Worm (Caenorhabditis elegans) whole organism, young adult: ENCODE measurements around the gene Y45G5AM.3.

Source experiments
- B0019.2 ChIP-seq: fragments of 200-800 bp; sonication (Bioruptor generic); conservative IDR thresholded peaks from 2 replicates; pipeline ENCODE4 v1.3.6; 2022; ENCODE audit warnings: missing genetic modification reagents, missing genetic modification characterization, missing compliant biosample characterization
- B0035.1 ChIP-seq: sonication (generic microtip); optimal IDR thresholded peaks from 2 replicates; lab custom pipeline; 2016; ENCODE audit warnings: missing genetic modification characterization, mild to moderate bottlenecking, missing compliant biosample characterization, missing genotype, missing genetic modification reagents
- C06A6.2 ChIP-seq: fragments of 200-800 bp; sonication (Bioruptor generic); conservative IDR thresholded peaks from 2 replicates; pipeline ENCODE4 v1.3.6; 2022; ENCODE audit warnings: missing genetic modification characterization, missing compliant biosample characterization
- D2030.7 ChIP-seq: fragments of 200-800 bp; sonication (Bioruptor generic); IDR thresholded peaks from 2 replicates; pipeline ENCODE4 v1.3.6; 2022; ENCODE audit warnings: missing genetic modification reagents, missing genetic modification characterization, missing compliant biosample characterization
- F22D6.2 ChIP-seq: sonication (generic microtip); optimal IDR thresholded peaks from 2 replicates; lab custom pipeline; 2016; ENCODE audit warnings: mild to moderate bottlenecking, missing genetic modification characterization, missing compliant biosample characterization
- F49E8.2 ChIP-seq: sonication (generic microtip); optimal IDR thresholded peaks from 3 replicates; lab custom pipeline; 2017; ENCODE audit warnings: missing genetic modification characterization, mild to moderate bottlenecking, missing compliant biosample characterization, antibody characterized with exemption, moderate library complexity; ENCODE audit not compliant: insufficient read depth
- F57C9.4 ChIP-seq: sonication (generic microtip); optimal IDR thresholded peaks from 2 replicates; lab custom pipeline; 2017; ENCODE audit warnings: mild to moderate bottlenecking, missing genetic modification characterization, missing compliant biosample characterization
- K11D2.4 ChIP-seq: fragments of 200-800 bp; sonication (Bioruptor generic); IDR thresholded peaks from 2 replicates; pipeline ENCODE4 v1.3.6; 2022; ENCODE audit warnings: missing genetic modification reagents, missing genetic modification characterization, missing compliant biosample characterization
- K12H6.12 ChIP-seq: fragments of 200-800 bp; sonication (Bioruptor generic); optimal IDR thresholded peaks from 2 replicates; lab custom pipeline; 2018; ENCODE audit warnings: mild to moderate bottlenecking, missing genetic modification characterization, missing compliant biosample characterization
- Y53G8AR.9 ChIP-seq: fragments of 200-800 bp; sonication (Bioruptor generic); conservative IDR thresholded peaks from 2 replicates; pipeline ENCODE4 v1.3.6; 2022; ENCODE audit warnings: missing genetic modification reagents, missing genetic modification characterization, missing compliant biosample characterization
- Y67H2A.10 ChIP-seq: fragments of 200-800 bp; sonication (Bioruptor generic); conservative IDR thresholded peaks from 2 replicates; pipeline ENCODE4 v1.3.6; 2022; ENCODE audit warnings: missing genetic modification reagents, missing genetic modification characterization, missing compliant biosample characterization
- akir-1 ChIP-seq: fragments of 200-800 bp; sonication (Bioruptor generic); optimal IDR thresholded peaks from 2 replicates; lab custom pipeline; 2018; ENCODE audit warnings: mild to moderate bottlenecking, missing genetic modification characterization, moderate library complexity, missing compliant biosample characterization
- aptf-3 ChIP-seq: fragments of 200-800 bp; sonication (Bioruptor generic); IDR thresholded peaks from 2 replicates; pipeline ENCODE4 v1.3.6; 2022; ENCODE audit warnings: missing genetic modification characterization, missing compliant biosample characterization
- attf-6 ChIP-seq: fragments of 200-800 bp; sonication (Bioruptor generic); IDR thresholded peaks from 2 replicates; pipeline ENCODE4 v1.3.6; 2022; ENCODE audit warnings: missing genetic modification reagents, missing genetic modification characterization, missing compliant biosample characterization
- ceh-27 ChIP-seq: fragments of 200-800 bp; sonication (Bioruptor generic); optimal IDR thresholded peaks from 2 replicates; lab custom pipeline; 2018; ENCODE audit warnings: mild to moderate bottlenecking, missing genetic modification characterization, moderate library complexity, missing compliant biosample characterization
- ceh-91 ChIP-seq: fragments of 200-800 bp; sonication (Bioruptor generic); IDR thresholded peaks from 2 replicates; pipeline ENCODE4 v1.3.6; 2022; ENCODE audit warnings: missing genetic modification reagents, missing genetic modification characterization, missing compliant biosample characterization
- die-1 ChIP-seq: sonication (generic microtip); optimal IDR thresholded peaks from 2 replicates; lab custom pipeline; 2016; ENCODE audit warnings: missing genotype, mild to moderate bottlenecking, missing genetic modification characterization, missing compliant biosample characterization
- dpff-1 ChIP-seq: sonication (generic microtip); optimal IDR thresholded peaks from 2 replicates; lab custom pipeline; 2017; ENCODE audit warnings: mild to moderate bottlenecking, missing genetic modification characterization, missing compliant biosample characterization
- dpl-1 ChIP-seq: fragments of 150-350 bp; optimal IDR thresholded peaks from 2 replicates; lab custom pipeline; 2014; ENCODE audit warnings: missing biosample characterization, missing genetic modification reagents, missing genetic modification characterization
- efl-1 ChIP-seq: fragments of 150-350 bp; optimal IDR thresholded peaks from 2 replicates; lab custom pipeline; 2014; ENCODE audit warnings: missing biosample characterization, missing genetic modification reagents, missing genetic modification characterization
- egl-18 ChIP-seq: fragments of 200-800 bp; sonication (Bioruptor generic); IDR thresholded peaks from 2 replicates; pipeline ENCODE4 v1.3.6; 2022; ENCODE audit warnings: missing genetic modification reagents, missing genetic modification characterization, missing compliant biosample characterization
- egl-44 ChIP-seq: fragments of 200-800 bp; sonication (Bioruptor generic); IDR thresholded peaks from 2 replicates; pipeline ENCODE4 v1.3.6; 2022; ENCODE audit warnings: missing genetic modification reagents, missing genetic modification characterization, missing compliant biosample characterization
- ekl-4 ChIP-seq: fragments of 200-800 bp; sonication (Bioruptor generic); IDR thresholded peaks from 2 replicates; pipeline ENCODE4 v1.3.6; 2022; ENCODE audit warnings: missing genetic modification reagents, missing genetic modification characterization, missing compliant biosample characterization
- ets-4 ChIP-seq: fragments of 200-800 bp; sonication (Bioruptor generic); optimal IDR thresholded peaks from 2 replicates; lab custom pipeline; 2018; ENCODE audit warnings: mild to moderate bottlenecking, missing genetic modification characterization, missing compliant biosample characterization
- hlh-12 ChIP-seq: sonication (generic microtip); optimal IDR thresholded peaks from 2 replicates; lab custom pipeline; 2016; ENCODE audit warnings: missing genetic modification characterization, missing compliant biosample characterization
- hlh-26 ChIP-seq: fragments of 200-800 bp; sonication (Bioruptor generic); conservative IDR thresholded peaks from 2 replicates; pipeline ENCODE4 v1.3.6; 2022; ENCODE audit warnings: missing genetic modification reagents, missing genetic modification characterization, missing compliant biosample characterization
- hmg-1.2 ChIP-seq: fragments of 200-800 bp; sonication (Bioruptor generic); IDR thresholded peaks from 2 replicates; pipeline ENCODE4 v1.3.6; 2022; ENCODE audit warnings: missing genetic modification reagents, missing genetic modification characterization, missing compliant biosample characterization
- hmg-20 ChIP-seq: fragments of 200-800 bp; sonication (Bioruptor generic); IDR thresholded peaks from 2 replicates; pipeline ENCODE4 v1.3.6; 2022; ENCODE audit warnings: missing genetic modification reagents, missing genetic modification characterization, missing compliant biosample characterization
- hsf-1 ChIP-seq: fragments of 200-800 bp; sonication (Bioruptor generic); IDR thresholded peaks from 2 replicates; pipeline ENCODE4 v1.3.6; 2022; ENCODE audit warnings: missing genetic modification reagents, missing genetic modification characterization, missing compliant biosample characterization
- lin-35 ChIP-seq, 3 experiments: fragments of 150-350 bp in 2 of 3; sonication (generic microtip) in 1 of 3; optimal IDR thresholded peaks; 2 replicates each; lab custom pipeline; 2014 to 2018; ENCODE audit warnings: missing biosample characterization in 3 of 3, missing genetic modification characterization in 3 of 3, missing genetic modification reagents in 3 of 3
- lin-54 ChIP-seq: fragments of 200-800 bp; sonication (Bioruptor generic); optimal IDR thresholded peaks from 2 replicates; lab custom pipeline; 2018; ENCODE audit warnings: mild to moderate bottlenecking, missing genetic modification characterization, missing compliant biosample characterization
- lir-1 ChIP-seq: fragments of 200-800 bp; sonication (Bioruptor generic); conservative IDR thresholded peaks from 2 replicates; pipeline ENCODE4 v1.3.6; 2022; ENCODE audit warnings: missing genetic modification reagents, missing genetic modification characterization, missing compliant biosample characterization
- lsl-1 ChIP-seq: fragments of 200-800 bp; sonication (Bioruptor generic); optimal IDR thresholded peaks from 2 replicates; lab custom pipeline; 2018; ENCODE audit warnings: mild to moderate bottlenecking, missing genetic modification characterization, moderate library complexity, missing compliant biosample characterization
- madf-3 ChIP-seq: fragments of 200-800 bp; sonication (Bioruptor generic); IDR thresholded peaks from 2 replicates; pipeline ENCODE4 v1.3.6; 2022; ENCODE audit warnings: missing genetic modification reagents, missing genetic modification characterization, missing compliant biosample characterization
- madf-6 ChIP-seq: fragments of 200-800 bp; sonication (Bioruptor generic); IDR thresholded peaks from 2 replicates; pipeline ENCODE4 v1.3.6; 2022; ENCODE audit warnings: missing genetic modification reagents, missing genetic modification characterization, missing compliant biosample characterization
- mcd-1 ChIP-seq: fragments of 200-800 bp; sonication (Bioruptor generic); IDR thresholded peaks from 2 replicates; pipeline ENCODE4 v1.3.6; 2022; ENCODE audit warnings: missing genetic modification reagents, missing genetic modification characterization, missing compliant biosample characterization
- mel-28 ChIP-seq: sonication (generic microtip); optimal IDR thresholded peaks from 2 replicates; lab custom pipeline; 2016; ENCODE audit warnings: borderline replicate concordance, mild to moderate bottlenecking, missing genetic modification characterization, missing compliant biosample characterization
- nfya-1 ChIP-seq: sonication (generic microtip); optimal IDR thresholded peaks from 2 replicates; lab custom pipeline; 2017; ENCODE audit warnings: antibody characterized with exemption, missing compliant biosample characterization, missing genetic modification characterization, borderline replicate concordance; ENCODE audit not compliant: insufficient read depth
- nfyb-1 ChIP-seq: fragments of 200-800 bp; sonication (Bioruptor generic); IDR thresholded peaks from 2 replicates; pipeline ENCODE4 v1.3.6; 2022; ENCODE audit warnings: missing genetic modification reagents, missing genetic modification characterization, missing compliant biosample characterization
- rpc-1 ChIP-seq, 2 experiments: fragments of 150-350 bp in 1 of 2; sonication (generic microtip) in 1 of 2; optimal IDR thresholded peaks; 2 replicates each; lab custom pipeline; 2014 to 2018; ENCODE audit warnings: missing biosample characterization in 1 of 2, missing genetic modification characterization in 1 of 2, missing genetic modification reagents in 1 of 2, missing genotype in 1 of 2
- sdz-38 ChIP-seq: sonication (generic microtip); optimal IDR thresholded peaks from 2 replicates; lab custom pipeline; 2016; ENCODE audit warnings: missing genotype, missing genetic modification characterization, missing compliant biosample characterization
- snpc-1.1 ChIP-seq: sonication (generic microtip); optimal IDR thresholded peaks from 2 replicates; lab custom pipeline; 2017; ENCODE audit warnings: missing genetic modification characterization, mild to moderate bottlenecking, missing compliant biosample characterization, antibody characterized with exemption, moderate library complexity, missing genotype, missing genetic modification reagents; ENCODE audit not compliant: insufficient read depth
- snpc-3.4 ChIP-seq: sonication (generic microtip); optimal IDR thresholded peaks from 2 replicates; lab custom pipeline; 2017; ENCODE audit warnings: missing genetic modification characterization, mild to moderate bottlenecking, missing compliant biosample characterization, antibody characterized with exemption, moderate library complexity, missing genotype, missing genetic modification reagents
- snpc-4 ChIP-seq, 5 experiments: fragments of 150-350 bp in 1 of 5; sonication (generic microtip) in 4 of 5; optimal IDR thresholded peaks; 2 replicates each; lab custom pipeline; 2014 to 2018; ENCODE audit warnings: missing genetic modification characterization in 5 of 5, missing biosample characterization in 3 of 5, antibody characterized with exemption in 2 of 5, mild to moderate bottlenecking in 2 of 5, missing compliant biosample characterization in 2 of 5, missing genotype in 2 of 5, moderate library complexity in 2 of 5, missing genetic modification reagents in 1 of 5
- tlf-1 ChIP-seq: fragments of 200-800 bp; sonication (Bioruptor generic); optimal IDR thresholded peaks from 2 replicates; lab custom pipeline; 2018; ENCODE audit warnings: mild to moderate bottlenecking, missing genetic modification characterization, missing compliant biosample characterization
- unc-62 ChIP-seq: fragments of 150-350 bp; optimal IDR thresholded peaks from 2 replicates; lab custom pipeline; 2014; ENCODE audit warnings: missing biosample characterization, missing genetic modification reagents, missing genetic modification characterization
- zim-3 ChIP-seq: sonication (generic microtip); optimal IDR thresholded peaks from 2 replicates; lab custom pipeline; 2017; ENCODE audit warnings: mild to moderate bottlenecking, missing genetic modification characterization, moderate library complexity, missing compliant biosample characterization

Y45G5AM.3 gene

DNA sequence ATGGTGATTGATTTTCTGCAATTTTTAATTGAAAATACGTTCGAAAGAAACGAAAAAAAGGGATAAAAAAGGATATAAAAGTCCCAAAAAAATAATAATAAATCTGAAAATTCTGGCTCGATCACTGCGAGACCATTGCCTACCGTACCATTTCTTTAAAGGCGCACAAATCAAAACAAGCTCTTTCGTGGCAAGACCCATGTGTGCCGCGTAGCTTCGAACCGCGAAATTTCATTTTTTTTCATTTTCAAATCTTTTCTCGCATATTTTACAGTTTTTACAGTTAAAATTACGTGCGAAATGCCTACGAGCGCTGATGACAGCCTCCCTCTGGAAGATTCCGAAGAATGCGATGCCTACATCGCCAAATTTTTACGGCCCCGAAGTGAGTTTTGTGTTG, 11.3 kb downstream of the Y45G5AM.3 start, which contains the start of the genes coh-4 and pid-5 (continued):
- TF ChIP-seq lin-35 (GFP tag; optimal IDR thresholded peaks at IDR 0.05; lab: Kevin White, UChicago) (peak in 1 of 3 experiments; percentile 46), sdz-38 (tag; lab: Kevin White, UChicago) (no peak), K11D2.4 (no peak), nfya-1 (tag; lab: Kevin White, UChicago) (no peak), madf-3 (GFP tag; lab: Robert Waterston, UW) (0 out of 2 replicates have a peak, but pooled peaks have one; percentile 70), die-1 (no peak), snpc-4 (GFP tag; optimal IDR thresholded peaks at IDR 0.05; lab: Kevin White, UChicago) (peak; percentile 44), snpc-4 (tag; optimal IDR thresholded peaks at IDR 0.05; lab: Kevin White, UChicago) (peak in 2 of 4 experiments; percentile 57 to 66), snpc-1.1 (tag; lab: Kevin White, UChicago) (peak; percentile 58), dpl-1 (GFP tag; lab: Kevin White, UChicago) (peak; percentile 92), hlh-26 (GFP tag; lab: Robert Waterston, UW) (no peak), F22D6.2 (tag; lab: Kevin White, UChicago) (no peak), ceh-27 (GFP tag; lab: Kevin White, UChicago) (no peak), Y53G8AR.9 (GFP tag; lab: Robert Waterston, UW) (peak; percentile 79), K12H6.12 (tag; lab: Kevin White, UChicago) (no peak), B0019.2 (GFP tag; lab: Robert Waterston, UW) (peak; percentile 83), hsf-1 (GFP tag; lab: Robert Waterston, UW) (peak; percentile 71), ekl-4 (GFP tag; lab: Robert Waterston, UW) (peak; percentile 61), rpc-1 (optimal IDR thresholded peaks at IDR 0.05; lab: Kevin White, UChicago) (no peak), rpc-1 (tag; optimal IDR thresholded peaks at IDR 0.05; lab: Kevin White, UChicago) (no peak), tlf-1 (peak; percentile 75), madf-6 (GFP tag; lab: Robert Waterston, UW) (peak; percentile 99), lin-54 (peak; percentile 90), mel-28 (tag; lab: Kevin White, UChicago) (no peak), B0035.1 (tag; lab: Kevin White, UChicago) (no peak), zim-3 (tag; lab: Kevin White, UChicago) (no peak), aptf-3 (GFP tag; lab: Robert Waterston, UW) (no peak), unc-62 (GFP tag; lab: Kevin White, UChicago) (no peak), ceh-91 (GFP tag; lab: Robert Waterston, UW) (peak; percentile 94), F57C9.4 (tag; lab: Kevin White, UChicago) (no peak), snpc-3.4 (tag; lab: Kevin White, UChicago) (peak; percentile 94), attf-6 (GFP tag; lab: Robert Waterston, UW) (peak; percentile 69; the same call in 1 of the 2 replicates), egl-44 (GFP tag; lab: Robert Waterston, UW) (no peak), hlh-12 (tag; lab: Kevin White, UChicago) (no peak), akir-1 (GFP tag; lab: Kevin White, UChicago) (no peak), lsl-1 (peak; percentile 99), C06A6.2 (GFP tag; lab: Robert Waterston, UW) (no peak), mcd-1 (peak; percentile 83), efl-1 (GFP tag; lab: Kevin White, UChicago) (peak; percentile 98), hmg-20 (no peak), lir-1 (GFP tag; lab: Robert Waterston, UW) (peak; percentile 24; the same call in 1 of the 2 replicates), nfyb-1 (GFP tag; lab: Robert Waterston, UW) (peak; percentile 63), hmg-1.2 (GFP tag; lab: Robert Waterston, UW) (peak; percentile 44), egl-18 (GFP tag; lab: Robert Waterston, UW) (no peak), F49E8.2 (tag; lab: Kevin White, UChicago) (peak; percentile 83), D2030.7 (GFP tag; lab: Robert Waterston, UW) (peak; percentile 95), dpff-1 (tag; lab: Kevin White, UChicago) (no peak), ets-4 (GFP tag; lab: Kevin White, UChicago) (no peak), Y67H2A.10 (GFP tag; lab: Robert Waterston, UW) (no peak)
